Fruit fly (Drosophila melanogaster): Measurements from ENCODE around the gene Caper.

Gene Caper

DNA sequence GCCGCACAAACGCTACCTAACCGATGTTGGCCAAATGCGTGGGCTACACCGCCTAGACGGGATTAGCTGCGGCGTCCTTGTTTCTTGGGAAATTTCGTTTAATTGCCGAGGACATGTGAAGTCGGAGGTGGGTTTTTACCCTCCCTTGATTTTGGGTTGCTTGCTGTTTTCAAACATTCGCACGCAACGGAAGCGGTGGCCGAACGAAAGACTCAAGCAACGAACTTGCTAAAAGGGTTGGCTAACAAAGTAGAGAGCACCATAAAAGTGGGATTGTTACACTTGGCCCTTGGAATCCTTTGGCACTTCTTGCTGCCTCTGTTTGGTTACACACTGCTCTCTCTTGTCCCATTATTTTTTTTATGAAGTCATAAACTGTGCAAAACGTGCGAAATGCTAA is 22.0 kb upstream of the Caper start:
- no peak for TF ChIP-seq rn (GFP tag; IDR thresholded peaks at IDR 0.05)
- no peak for TF ChIP-seq CG9948 (tag; optimal IDR thresholded peaks at IDR 0.05)
- TF ChIP-seq CG13204 (GFP tag; optimal IDR thresholded peaks at IDR 0.05), result no peak
- TF ChIP-seq CG32121 (GFP tag; IDR thresholded peaks at IDR 0.05), result no peak
- TF ChIP-seq gl (tag; optimal IDR thresholded peaks at IDR 0.05), result no peak
- no peak for TF ChIP-seq CG8301 (tag; optimal IDR thresholded peaks at IDR 0.05)
- no peak for TF ChIP-seq Pif1A (GFP tag; optimal IDR thresholded peaks at IDR 0.05)
- no peak for TF ChIP-seq Snoo (tag; optimal IDR thresholded peaks at IDR 0.05)
- TF ChIP-seq fd96Ca (GFP tag; IDR thresholded peaks at IDR 0.05), result no peak
- TF ChIP-seq Ets98B (GFP tag; IDR thresholded peaks at IDR 0.05), result no peak
- TF ChIP-seq CG34367 (tag; optimal IDR thresholded peaks at IDR 0.05), result no peak
- TF ChIP-seq CG8159 (tag; optimal IDR thresholded peaks at IDR 0.05), result no peak
- TF ChIP-seq D1 (tag; optimal IDR thresholded peaks at IDR 0.05), result no peak
- no peak for TF ChIP-seq CG4496 (GFP tag; IDR thresholded peaks at IDR 0.05)
- TF ChIP-seq CG10348 (GFP tag; IDR thresholded peaks at IDR 0.05), result no peak
- TF ChIP-seq CG12605 (GFP tag; IDR thresholded peaks at IDR 0.05), result no peak

DNA sequence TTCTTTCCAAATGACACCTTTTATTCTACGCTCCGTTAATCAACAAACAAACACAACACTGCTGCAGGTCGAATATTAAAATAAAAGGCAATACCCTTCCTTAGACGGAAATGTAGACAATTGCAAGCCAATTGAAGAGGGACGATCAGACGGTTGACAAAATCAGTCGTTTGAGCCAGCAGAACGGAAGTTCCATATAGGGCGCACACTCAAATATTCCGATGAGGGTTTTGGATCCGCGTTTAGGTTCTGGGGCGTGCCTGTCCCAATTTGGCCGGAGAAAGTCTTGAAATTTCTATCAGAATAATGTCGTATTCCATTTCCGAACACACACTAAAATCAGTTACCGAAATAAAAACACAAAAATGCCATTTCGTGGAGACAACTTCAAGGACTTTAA is 20.6 kb upstream of the Caper start, which contains the start of gene CG43321:
TSS of gene CG43321 (plus strand) at position 301 of the 400 bp plus-strand sequence.
- TF ChIP-seq CG15710 (tag; optimal IDR thresholded peaks at IDR 0.05) (no peak), Ets98B (GFP tag; IDR thresholded peaks at IDR 0.05) (no peak), CG32121 (GFP tag; IDR thresholded peaks at IDR 0.05) (no peak), CG9948 (tag; optimal IDR thresholded peaks at IDR 0.05) (no peak), gl (tag; optimal IDR thresholded peaks at IDR 0.05) (no peak), D1 (tag; optimal IDR thresholded peaks at IDR 0.05) (no peak)

DNA sequence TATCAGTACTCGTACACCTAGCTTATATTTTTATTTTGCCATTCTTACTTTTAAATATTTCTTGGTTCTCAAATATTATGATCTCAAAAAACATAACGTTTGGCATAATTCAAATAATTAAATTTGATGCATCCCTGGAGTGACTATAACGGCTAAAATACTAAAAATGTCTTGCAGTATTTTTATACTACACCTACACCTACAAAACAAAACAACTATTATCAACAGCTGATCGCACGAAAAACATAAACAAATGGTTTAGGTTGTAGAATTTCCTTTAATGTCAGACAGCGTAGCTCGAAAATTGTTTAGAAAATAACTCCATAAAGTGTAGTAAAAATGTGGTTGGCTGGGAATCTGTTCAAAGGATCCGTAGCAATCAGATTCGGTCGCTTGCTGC is 19.4 kb upstream of the Caper start, which contains the start of gene CG43322:
TSS of gene CG43322 (plus strand) at position 240 of the 400 bp plus-strand sequence.
- TF ChIP-seq D1 (tag; optimal IDR thresholded peaks at IDR 0.05) (peak; percentile 10), CG17806 (tag; optimal IDR thresholded peaks at IDR 0.05) (no peak), CG10348 (GFP tag; IDR thresholded peaks at IDR 0.05) (no peak)

DNA sequence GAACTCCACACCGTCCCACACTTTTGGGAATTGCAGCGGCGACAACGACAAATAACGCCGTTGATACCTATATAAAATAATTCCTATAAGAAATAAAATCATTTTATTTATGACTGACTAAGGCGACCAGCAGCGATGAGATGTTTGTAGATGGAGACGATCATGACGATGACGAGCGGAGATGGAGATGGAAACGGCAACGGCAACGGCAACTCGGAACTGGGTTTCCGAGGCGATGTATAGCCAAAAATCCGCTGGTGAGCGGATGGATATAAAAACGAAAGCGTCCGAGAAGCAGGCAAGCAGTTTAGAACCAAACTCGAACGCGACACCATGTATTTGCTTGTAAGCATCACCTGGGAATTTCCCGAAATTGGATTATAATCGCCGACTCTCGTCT is 11.1 kb upstream of the Caper start, which contains the start of gene Pcp:
TSS of gene Pcp (plus strand) at position 301 of the 400 bp plus-strand sequence.
- TF ChIP-seq D1 (tag; optimal IDR thresholded peaks at IDR 0.05), result no peak
- TF ChIP-seq CG8159 (tag; optimal IDR thresholded peaks at IDR 0.05), result no peak

DNA sequence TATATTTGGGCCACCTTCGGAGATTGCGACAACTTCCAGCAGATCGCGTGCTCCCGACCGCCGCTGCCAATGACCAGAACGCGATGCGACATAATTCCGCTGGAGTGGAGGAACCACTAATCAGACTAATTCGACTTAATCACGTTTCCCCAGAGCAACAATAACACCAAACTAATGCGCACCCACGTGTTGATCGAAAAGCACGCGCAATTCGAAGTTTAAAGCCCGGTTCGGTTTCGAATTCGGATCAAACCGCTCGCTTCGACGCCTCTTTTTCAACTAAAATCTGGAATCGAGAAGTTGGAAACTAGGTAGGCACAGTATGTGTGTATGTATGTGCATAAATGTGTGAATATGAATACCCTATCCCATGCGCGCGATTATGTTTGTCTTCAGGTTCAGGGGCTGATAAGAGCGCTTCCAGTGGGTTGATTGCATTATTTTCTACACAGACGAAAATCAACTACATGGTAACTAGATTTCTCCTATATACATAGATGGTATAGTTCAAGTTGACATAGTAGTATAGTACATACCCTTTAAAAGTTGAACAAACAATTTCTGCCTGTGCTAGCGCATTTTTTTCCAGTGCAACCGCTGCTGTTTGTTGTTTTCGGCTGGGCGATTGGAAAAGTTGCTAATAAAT is 8.8 kb upstream of the Caper start, which contains the start of gene Gart:
TSS of gene Gart (minus strand) at position 285 of the 646 bp plus-strand sequence.
- TF ChIP-seq CG4496 (GFP tag; IDR thresholded peaks at IDR 0.05), result peak; percentile 61; the same call in 1 of the 3 replicates
- peak; percentile 81 for TF ChIP-seq Snoo (tag; optimal IDR thresholded peaks at IDR 0.05)
- peak; percentile 3 for TF ChIP-seq CG17806 (tag; optimal IDR thresholded peaks at IDR 0.05)
- peak; percentile 52 for TF ChIP-seq CG34367 (tag; optimal IDR thresholded peaks at IDR 0.05)
- peak; percentile 73 for TF ChIP-seq Pif1A (GFP tag; optimal IDR thresholded peaks at IDR 0.05)
- no peak for TF ChIP-seq fd96Ca (GFP tag; IDR thresholded peaks at IDR 0.05)
- no peak for TF ChIP-seq CG10348 (GFP tag; IDR thresholded peaks at IDR 0.05)
- TF ChIP-seq CG13204 (GFP tag; optimal IDR thresholded peaks at IDR 0.05), result no peak
- TF ChIP-seq rn (GFP tag; IDR thresholded peaks at IDR 0.05), result no peak
- TF ChIP-seq CG32121 (GFP tag; IDR thresholded peaks at IDR 0.05), result peak; percentile 19; the same call in 1 of the 2 replicates
- peak; percentile 30 for TF ChIP-seq CG9948 (tag; optimal IDR thresholded peaks at IDR 0.05)
- TF ChIP-seq CG12605 (GFP tag; IDR thresholded peaks at IDR 0.05), result peak; percentile 56
- TF ChIP-seq Ets98B (GFP tag; IDR thresholded peaks at IDR 0.05), result peak; percentile 40
- peak; percentile 44 for TF ChIP-seq CG15710 (tag; optimal IDR thresholded peaks at IDR 0.05)
- TF ChIP-seq Pif1B (GFP tag; optimal IDR thresholded peaks at IDR 0.05), result peak; percentile 72
- no peak for TF ChIP-seq D1 (tag; optimal IDR thresholded peaks at IDR 0.05)
- TF ChIP-seq CG8159 (tag; optimal IDR thresholded peaks at IDR 0.05), result no peak
- TF ChIP-seq gl (tag; optimal IDR thresholded peaks at IDR 0.05), result no peak
- no peak for TF ChIP-seq CG8301 (tag; optimal IDR thresholded peaks at IDR 0.05)
- TF ChIP-seq CG14655 (GFP tag; optimal IDR thresholded peaks at IDR 0.05), result no peak
- peak; percentile 60 for TF ChIP-seq EcR (GFP tag; optimal IDR thresholded peaks at IDR 0.05)

DNA sequence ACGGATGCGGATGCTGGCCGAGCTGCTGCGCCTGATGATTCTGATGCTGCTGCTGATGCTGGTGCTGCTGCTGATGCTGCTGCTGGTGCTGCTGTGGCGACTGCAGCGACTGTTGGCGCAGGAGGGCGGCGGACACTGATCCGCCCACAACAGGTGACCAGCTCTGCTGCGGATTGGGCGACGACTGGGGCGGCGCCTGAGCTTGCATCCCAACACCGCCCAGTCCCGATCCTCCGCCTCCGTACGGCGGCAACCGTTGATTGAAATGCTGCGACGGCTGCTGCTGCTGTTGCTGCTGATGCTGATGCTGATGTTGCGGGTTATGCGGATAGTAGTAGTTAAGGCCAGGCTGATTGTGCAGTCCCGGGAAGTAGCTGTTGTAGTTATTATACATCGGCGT is 7.3 kb upstream of the Caper start:
- TF ChIP-seq CG10348 (GFP tag; IDR thresholded peaks at IDR 0.05), result no peak
- no peak for TF ChIP-seq CG15710 (tag; optimal IDR thresholded peaks at IDR 0.05)
- TF ChIP-seq Snoo (tag; optimal IDR thresholded peaks at IDR 0.05), result no peak
- no peak for TF ChIP-seq Pif1B (GFP tag; optimal IDR thresholded peaks at IDR 0.05)
- TF ChIP-seq D1 (tag; optimal IDR thresholded peaks at IDR 0.05), result no peak
- no peak for TF ChIP-seq CG13204 (GFP tag; optimal IDR thresholded peaks at IDR 0.05)

DNA sequence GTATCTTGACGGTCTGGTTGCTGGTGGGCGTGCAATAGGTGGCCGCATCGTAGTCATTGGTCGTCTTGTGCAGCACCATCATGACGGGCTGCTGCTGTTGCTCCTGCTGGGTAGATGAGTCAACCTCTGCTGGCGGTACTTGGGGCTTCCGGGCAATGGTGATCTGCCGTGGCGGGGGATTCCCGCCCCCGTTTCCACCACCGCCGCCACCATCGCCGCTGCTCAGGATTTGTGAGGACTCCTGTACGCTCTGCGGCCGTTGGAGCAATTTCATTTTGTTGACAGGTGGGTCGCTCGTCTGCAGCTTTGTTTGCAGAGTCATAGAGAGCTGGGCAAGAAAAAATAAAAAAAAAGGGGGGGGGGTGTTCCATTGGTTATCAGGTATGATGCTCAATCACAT is 6.2 kb upstream of the Caper start:
- no peak for TF ChIP-seq EcR (GFP tag; optimal IDR thresholded peaks at IDR 0.05)
- no peak for TF ChIP-seq Ets98B (GFP tag; IDR thresholded peaks at IDR 0.05)
- TF ChIP-seq CG12605 (GFP tag; IDR thresholded peaks at IDR 0.05), result no peak
- no peak for TF ChIP-seq CG8301 (tag; optimal IDR thresholded peaks at IDR 0.05)
- no peak for TF ChIP-seq CG32121 (GFP tag; IDR thresholded peaks at IDR 0.05)
- no peak for TF ChIP-seq CG8159 (tag; optimal IDR thresholded peaks at IDR 0.05)
- no peak for TF ChIP-seq CG14655 (GFP tag; optimal IDR thresholded peaks at IDR 0.05)
- no peak for TF ChIP-seq Pif1B (GFP tag; optimal IDR thresholded peaks at IDR 0.05)
- no peak for TF ChIP-seq Pif1A (GFP tag; optimal IDR thresholded peaks at IDR 0.05)
- TF ChIP-seq CG10348 (GFP tag; IDR thresholded peaks at IDR 0.05), result no peak
- no peak for TF ChIP-seq CG9948 (tag; optimal IDR thresholded peaks at IDR 0.05)
- no peak for TF ChIP-seq D1 (tag; optimal IDR thresholded peaks at IDR 0.05)
- no peak for TF ChIP-seq CG13204 (GFP tag; optimal IDR thresholded peaks at IDR 0.05)
- no peak for TF ChIP-seq CG34367 (tag; optimal IDR thresholded peaks at IDR 0.05)
- TF ChIP-seq CG4496 (GFP tag; IDR thresholded peaks at IDR 0.05), result no peak
- TF ChIP-seq rn (GFP tag; IDR thresholded peaks at IDR 0.05), result no peak
- TF ChIP-seq CG17806 (tag; optimal IDR thresholded peaks at IDR 0.05), result no peak
- TF ChIP-seq fd96Ca (GFP tag; IDR thresholded peaks at IDR 0.05), result no peak
- no peak for TF ChIP-seq gl (tag; optimal IDR thresholded peaks at IDR 0.05)

Measured in whole organism, pupa.